Fruit fly (Drosophila melanogaster) S2 (cell line): ENCODE data around the gene Nnp-1.

Experiments
- CG8478 ChIP-seq: fragments of >200 bp; optimal IDR thresholded peaks from 2 replicates; lab custom pipeline; 2018
- CTCF ChIP-seq, 2 experiments: fragments of >200 bp; optimal IDR thresholded peaks; 2 replicates each; lab custom pipeline; 2018

DNA sequence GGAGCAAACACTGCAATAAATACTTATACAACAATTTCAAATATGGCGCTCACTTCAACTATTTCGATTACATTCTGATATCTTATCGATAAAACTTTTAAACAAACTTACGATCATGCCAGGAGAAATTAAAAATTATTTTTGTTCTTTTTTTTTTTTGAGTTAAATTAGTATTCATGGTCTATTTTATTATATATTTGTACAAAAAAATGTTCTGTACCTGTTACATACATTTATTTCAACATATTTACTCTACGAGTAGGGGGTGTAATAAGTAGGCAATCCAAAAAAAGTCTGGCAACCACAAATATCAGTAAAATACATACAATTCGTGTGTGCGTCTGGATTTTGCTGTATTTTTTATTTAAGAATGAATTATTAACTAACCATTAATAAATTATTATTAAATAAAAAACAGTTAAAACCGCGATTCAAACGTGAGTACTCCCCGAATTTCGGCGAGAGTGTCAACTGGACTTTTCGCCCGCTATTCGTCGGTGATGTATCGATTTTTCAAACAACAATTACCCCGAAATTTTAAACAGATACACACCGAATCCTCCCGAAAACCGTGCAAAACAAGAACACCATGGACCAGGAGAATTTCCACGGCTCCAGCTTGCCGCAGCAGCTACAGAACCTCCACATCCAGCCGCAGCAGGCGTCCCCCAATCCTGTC lies 16.5 kb upstream of the Nnp-1 start, which contains the start of gene loqs:
- TF ChIP-seq CG8478 (lab: Kevin White, UChicago) (no peak), CTCF (optimal IDR thresholded peaks at IDR 0.05; lab: Kevin White, UChicago) (no peak)
